Fruit fly (Drosophila melanogaster): Measurements from ENCODE around the gene CG32694.

The CG32694 gene

DNA sequence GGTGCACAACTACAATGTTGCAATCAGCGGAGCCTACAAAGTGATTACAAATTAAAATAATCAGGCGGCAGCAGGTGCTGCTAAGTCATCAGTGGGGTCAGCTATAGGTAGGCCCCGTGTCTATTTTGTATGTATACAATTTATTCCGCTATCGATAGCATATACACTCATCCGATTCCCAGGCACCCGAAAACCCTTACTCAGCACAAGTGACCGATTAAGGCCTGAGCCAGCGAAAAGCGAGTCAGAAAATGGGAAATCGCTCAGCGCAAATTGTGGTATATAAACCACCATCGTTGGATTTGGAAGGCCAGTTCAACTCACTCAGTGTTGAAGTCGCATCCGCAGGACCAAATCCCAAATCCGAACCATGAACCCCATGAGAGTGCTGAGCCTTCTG is 64.1 kb downstream of the CG32694 start, which contains the start of gene Yp1:
TSS of gene Yp1 (plus strand) at position 265 of the 400 bp plus-strand sequence.
- TF ChIP-seq gl (tag; optimal IDR thresholded peaks at IDR 0.05) (no peak), D1 (tag; optimal IDR thresholded peaks at IDR 0.05) (no peak), CG15710 (tag; optimal IDR thresholded peaks at IDR 0.05) (no peak), Pif1B (GFP tag; optimal IDR thresholded peaks at IDR 0.05) (no peak)

All from whole organism, pupa.